Worm (Caenorhabditis elegans) whole organism, L1 larva: ENCODE measurements around the gene srt-16.
A peak's percentile ranks its signal among the peaks of the same experiment; 100 is the strongest.

Experiments used
- C16A3.4 ChIP-seq: fragments of 150-350 bp; optimal IDR thresholded peaks from 2 replicates; lab custom pipeline; 2014; ENCODE audit warnings: missing biosample characterization, missing genetic modification characterization
- C34B4.2 ChIP-seq: sonication (generic microtip); optimal IDR thresholded peaks from 2 replicates; lab custom pipeline; 2017; ENCODE audit warnings: mild to moderate bottlenecking, missing genetic modification characterization, missing compliant biosample characterization
- aha-1 ChIP-seq: fragments of 150-350 bp; optimal IDR thresholded peaks from 2 replicates; lab custom pipeline; 2014; ENCODE audit warnings: missing biosample characterization, missing genetic modification characterization
- aly-2 ChIP-seq: fragments of 150-350 bp; optimal IDR thresholded peaks from 2 replicates; lab custom pipeline; 2014; ENCODE audit warnings: missing biosample characterization, missing genetic modification characterization
- ama-1 ChIP-seq: fragments of 150-350 bp; optimal IDR thresholded peaks from 2 replicates; lab custom pipeline; 2014
- blmp-1 ChIP-seq: fragments of 150-350 bp; optimal IDR thresholded peaks from 2 replicates; lab custom pipeline; 2014; ENCODE audit warnings: missing biosample characterization, missing genetic modification characterization
- ceh-63 ChIP-seq: fragments of 200-800 bp; sonication (Bioruptor generic); optimal IDR thresholded peaks from 2 replicates; lab custom pipeline; 2018; ENCODE audit warnings: mild to moderate bottlenecking, missing genetic modification characterization, missing compliant biosample characterization
- ces-1 ChIP-seq: fragments of 150-350 bp; optimal IDR thresholded peaks from 2 replicates; lab custom pipeline; 2014; ENCODE audit warnings: missing biosample characterization, missing genetic modification reagents, missing genetic modification characterization
- dsc-1 ChIP-seq: sonication (generic microtip); optimal IDR thresholded peaks from 2 replicates; lab custom pipeline; 2016; ENCODE audit warnings: mild to moderate bottlenecking, missing genetic modification characterization, missing compliant biosample characterization
- elt-2 ChIP-seq: sonication (generic microtip); optimal IDR thresholded peaks from 2 replicates; lab custom pipeline; 2016; ENCODE audit warnings: missing genetic modification characterization, mild to moderate bottlenecking, inconsistent platforms, missing compliant biosample characterization, missing genetic modification reagents
- elt-3 ChIP-seq, 6 experiments: fragments of 150-350 bp in 1 of 6; sonication (generic microtip); optimal IDR thresholded peaks; 2 replicates each; lab custom pipeline; 2017 to 2018; ENCODE audit warnings: missing biosample characterization in 6 of 6, missing genetic modification characterization in 6 of 6, inconsistent platforms in 1 of 6
- ets-5 ChIP-seq: fragments of 200-800 bp; sonication (Bioruptor generic); IDR thresholded peaks from 2 replicates; pipeline ENCODE4 v1.3.6; 2022; ENCODE audit warnings: missing genetic modification characterization, missing compliant biosample characterization
- fkh-10 ChIP-seq: sonication (generic microtip); optimal IDR thresholded peaks from 2 replicates; lab custom pipeline; 2017; ENCODE audit warnings: missing biosample characterization, missing genetic modification reagents, missing genetic modification characterization
- fos-1 ChIP-seq: fragments of 150-350 bp; optimal IDR thresholded peaks from 2 replicates; lab custom pipeline; 2014; ENCODE audit warnings: missing biosample characterization, missing genetic modification characterization
- irx-1 ChIP-seq: sonication (generic microtip); optimal IDR thresholded peaks from 2 replicates; lab custom pipeline; 2016; ENCODE audit warnings: missing genetic modification characterization, missing compliant biosample characterization
- isw-1 ChIP-seq: fragments of 200-800 bp; sonication (Bioruptor generic); IDR thresholded peaks from 2 replicates; pipeline ENCODE4 v1.3.6; 2022; ENCODE audit warnings: missing genetic modification characterization, missing compliant biosample characterization
- lin-13 ChIP-seq: fragments of 150-350 bp; optimal IDR thresholded peaks from 2 replicates; lab custom pipeline; 2014; ENCODE audit warnings: missing biosample characterization, missing genetic modification reagents, missing genetic modification characterization
- lin-15B ChIP-seq: fragments of 150-350 bp; sonication (generic microtip); optimal IDR thresholded peaks from 3 replicates; lab custom pipeline; 2014; ENCODE audit warnings: missing biosample characterization, missing genetic modification characterization
- lin-35 ChIP-seq, 2 experiments: fragments of 150-350 bp; optimal IDR thresholded peaks; 2 replicates each; lab custom pipeline; 2014; ENCODE audit warnings: missing biosample characterization in 2 of 2, missing genetic modification characterization in 2 of 2, missing genetic modification reagents in 2 of 2
- lin-39 ChIP-seq: fragments of 150-350 bp; optimal IDR thresholded peaks from 2 replicates; lab custom pipeline; 2014; ENCODE audit warnings: missing biosample characterization, missing genetic modification reagents, missing genetic modification characterization
- mep-1 ChIP-seq: fragments of 150-350 bp; optimal IDR thresholded peaks from 2 replicates; lab custom pipeline; 2014; ENCODE audit warnings: missing biosample characterization, missing genetic modification characterization
- nhr-20 ChIP-seq: sonication (generic microtip); optimal IDR thresholded peaks from 2 replicates; lab custom pipeline; 2016; ENCODE audit warnings: mild to moderate bottlenecking, missing genetic modification characterization, missing compliant biosample characterization
- nhr-237 ChIP-seq: fragments of 150-350 bp; optimal IDR thresholded peaks from 2 replicates; lab custom pipeline; 2014; ENCODE audit warnings: missing biosample characterization, missing genetic modification characterization
- nhr-28 ChIP-seq: fragments of 150-350 bp; optimal IDR thresholded peaks from 2 replicates; lab custom pipeline; 2014; ENCODE audit warnings: missing biosample characterization, missing genetic modification characterization
- nhr-71 ChIP-seq: sonication (generic microtip); optimal IDR thresholded peaks from 2 replicates; lab custom pipeline; 2016; ENCODE audit warnings: mild to moderate bottlenecking, missing genetic modification characterization, moderate library complexity, missing compliant biosample characterization
- nhr-77 ChIP-seq: fragments of 150-350 bp; optimal IDR thresholded peaks from 2 replicates; lab custom pipeline; 2014; ENCODE audit warnings: missing biosample characterization, missing genetic modification characterization
- nhr-84 ChIP-seq: sonication (generic microtip); optimal IDR thresholded peaks from 2 replicates; lab custom pipeline; 2017; ENCODE audit warnings: missing biosample characterization, missing genetic modification characterization
- nhr-85 ChIP-seq: sonication (generic microtip); peaks from one replicate; lab custom pipeline; 2016; ENCODE audit warnings: missing genetic modification characterization, inconsistent platforms, missing compliant biosample characterization
- pag-3 ChIP-seq: sonication (generic microtip); optimal IDR thresholded peaks from 2 replicates; lab custom pipeline; 2017; ENCODE audit warnings: missing genetic modification characterization, mild to moderate bottlenecking, missing compliant biosample characterization, antibody characterized with exemption, borderline replicate concordance; ENCODE audit not compliant: insufficient read depth
- rnt-1 ChIP-seq: sonication (generic microtip); optimal IDR thresholded peaks from 2 replicates; lab custom pipeline; 2016; ENCODE audit warnings: mild to moderate bottlenecking, missing genetic modification characterization, moderate library complexity, missing compliant biosample characterization
- snpc-4 ChIP-seq: fragments of 150-350 bp; optimal IDR thresholded peaks from 2 replicates; lab custom pipeline; 2014; ENCODE audit warnings: missing biosample characterization, missing genetic modification characterization
- snu-23 ChIP-seq: sonication (generic microtip); optimal IDR thresholded peaks from 2 replicates; lab custom pipeline; 2016; ENCODE audit warnings: missing genetic modification characterization, missing compliant biosample characterization
- sox-4 ChIP-seq: sonication (generic microtip); optimal IDR thresholded peaks from 2 replicates; lab custom pipeline; 2016; ENCODE audit warnings: missing genetic modification characterization, missing compliant biosample characterization
- sptf-1 ChIP-seq: fragments of 150-350 bp; optimal IDR thresholded peaks from 2 replicates; lab custom pipeline; 2014; ENCODE audit warnings: missing biosample characterization, missing genetic modification characterization
- sup-37 ChIP-seq: fragments of 200-800 bp; sonication (Bioruptor generic); optimal IDR thresholded peaks from 2 replicates; lab custom pipeline; 2018; ENCODE audit warnings: mild to moderate bottlenecking, missing genetic modification characterization, missing compliant biosample characterization
- tbx-2 ChIP-seq: sonication (generic microtip); optimal IDR thresholded peaks from 2 replicates; lab custom pipeline; 2016; ENCODE audit warnings: missing genetic modification characterization, missing compliant biosample characterization
- tlp-1 ChIP-seq: fragments of 150-350 bp; optimal IDR thresholded peaks from 2 replicates; lab custom pipeline; 2014; ENCODE audit warnings: missing biosample characterization, missing genetic modification characterization
- unc-62 ChIP-seq: fragments of 150-350 bp; optimal IDR thresholded peaks from 2 replicates; lab custom pipeline; 2014; ENCODE audit warnings: missing biosample characterization, missing genetic modification reagents, missing genetic modification characterization
- vab-15 ChIP-seq: sonication (generic microtip); optimal IDR thresholded peaks from 2 replicates; lab custom pipeline; 2017; ENCODE audit warnings: missing genotype, mild to moderate bottlenecking, missing genetic modification characterization, missing compliant biosample characterization
- xbp-1 ChIP-seq: sonication (generic microtip); optimal IDR thresholded peaks from 2 replicates; lab custom pipeline; 2016; ENCODE audit warnings: missing genetic modification characterization, missing compliant biosample characterization
- zag-1 ChIP-seq: fragments of 150-350 bp; optimal IDR thresholded peaks from 2 replicates; lab custom pipeline; 2014; ENCODE audit warnings: missing biosample characterization, missing genetic modification characterization
- zip-4 ChIP-seq: fragments of 200-800 bp; sonication (Bioruptor generic); optimal IDR thresholded peaks from 2 replicates; lab custom pipeline; 2018; ENCODE audit warnings: mild to moderate bottlenecking, missing genetic modification characterization, moderate library complexity, missing compliant biosample characterization
- ztf-4 ChIP-seq: fragments of 150-350 bp; optimal IDR thresholded peaks from 2 replicates; lab custom pipeline; 2014; ENCODE audit warnings: missing biosample characterization, missing genetic modification characterization

Gene srt-16

ce11 chrV:3040930-3041329 lies 23.4 kb downstream of the srt-16 start:
- TF ChIP-seq rnt-1 (tag; lab: Kevin White, UChicago) (no peak), mep-1 (no peak), nhr-28 (tag; lab: Kevin White, UChicago) (no peak), irx-1 (tag; lab: Kevin White, UChicago) (no peak), tbx-2 (no peak), dsc-1 (no peak), sptf-1 (no peak), nhr-71 (tag; lab: Kevin White, UChicago) (no peak), lin-39 (tag; lab: Kevin White, UChicago) (no peak), aha-1 (no peak), zip-4 (GFP tag; lab: Kevin White, UChicago) (no peak), ama-1 (no peak), unc-62 (GFP tag; lab: Kevin White, UChicago) (no peak), xbp-1 (tag; lab: Kevin White, UChicago) (no peak), nhr-85 (tag; lab: Kevin White, UChicago) (no peak)

ce11 chrV:3039282-3039681 lies 25.0 kb downstream of the srt-16 start, which contains the start of gene chpf-2:
Gene chpf-2 (minus strand): TSS chrV:3039382.
- TF ChIP-seq lin-35 (GFP tag; optimal IDR thresholded peaks at IDR 0.05; lab: Kevin White, UChicago) (peak in 1 of 2 experiments; percentile 11), snu-23 (peak; percentile 14), fkh-10 (GFP tag; lab: Kevin White, UChicago) (no peak), elt-2 (no peak), nhr-85 (tag; lab: Kevin White, UChicago) (peak; percentile 17), nhr-20 (tag; lab: Kevin White, UChicago) (peak; percentile 37), blmp-1 (tag; lab: Kevin White, UChicago) (peak; percentile 74)

ce11 chrV:3038058-3038457 lies 26.3 kb downstream of the srt-16 start:
- no peak for TF ChIP-seq ets-5 (GFP tag; lab: Robert Waterston, UW)
- TF ChIP-seq nhr-84 (tag; lab: Kevin White, UChicago) = no peak
- no peak for TF ChIP-seq snu-23
- no peak for TF ChIP-seq blmp-1 (tag; lab: Kevin White, UChicago)
- no peak for TF ChIP-seq snpc-4 (tag; lab: Kevin White, UChicago)
- no peak for TF ChIP-seq pag-3 (tag; lab: Kevin White, UChicago)
- TF ChIP-seq elt-2 = no peak
- TF ChIP-seq ztf-4 (tag; lab: Kevin White, UChicago) = no peak
- TF ChIP-seq aha-1 = no peak
- no peak for TF ChIP-seq fos-1 (tag; lab: Kevin White, UChicago)
- TF ChIP-seq lin-13 (GFP tag; lab: Kevin White, UChicago) = no peak
- TF ChIP-seq sox-4 (tag; lab: Kevin White, UChicago) = no peak
- TF ChIP-seq nhr-237 (tag; lab: Kevin White, UChicago) = no peak
- no peak for TF ChIP-seq nhr-77 (tag; lab: Kevin White, UChicago)

- TF ChIP-seq ces-1 = no peak
These were observed 30.1 kb downstream of the srt-16 start, which contains the start of gene srw-8 for ce11 chrV:3034236-3034635. Gene srw-8 (minus strand): TSS chrV:3034336.

DNA sequence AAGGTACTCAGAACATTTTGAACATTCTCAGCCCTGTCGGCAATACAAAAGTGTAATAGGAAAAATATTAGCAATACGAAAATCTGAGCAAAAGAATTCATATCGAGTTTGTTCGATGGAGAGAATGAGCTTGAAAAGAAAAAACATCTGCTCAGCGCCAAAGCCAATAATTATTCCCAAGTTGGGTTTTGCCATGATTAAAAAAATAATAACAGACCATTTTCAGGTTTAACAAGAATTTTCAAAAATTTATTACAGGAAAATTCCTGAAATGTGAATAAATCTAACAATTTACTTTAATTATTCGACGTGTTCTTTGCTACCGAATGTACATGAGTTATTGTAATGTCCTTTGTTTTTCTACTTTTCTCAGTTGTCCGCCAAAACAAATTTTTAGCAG lies 32.0 kb downstream of the srt-16 start, which contains the start of gene irld-38:
Gene irld-38, minus strand, starts transcription at position 101 of the 400 bp plus-strand sequence.
- TF ChIP-seq elt-3 (tag; optimal IDR thresholded peaks at IDR 0.05; lab: Kevin White, UChicago) = no peak
- no peak for TF ChIP-seq irx-1 (tag; lab: Kevin White, UChicago)
- no peak for TF ChIP-seq zag-1 (tag; lab: Kevin White, UChicago)
- no peak for TF ChIP-seq lin-15B
- TF ChIP-seq tlp-1 (tag; lab: Kevin White, UChicago) = no peak
- TF ChIP-seq unc-62 (GFP tag; lab: Kevin White, UChicago) = no peak
- no peak for TF ChIP-seq C34B4.2 (tag; lab: Kevin White, UChicago)
- TF ChIP-seq lin-13 (GFP tag; lab: Kevin White, UChicago) = no peak
- TF ChIP-seq aly-2 (tag; lab: Kevin White, UChicago) = no peak
- TF ChIP-seq sup-37 (GFP tag; lab: Kevin White, UChicago) = no peak
- TF ChIP-seq xbp-1 (tag; lab: Kevin White, UChicago) = no peak
- TF ChIP-seq vab-15 = no peak
- TF ChIP-seq isw-1 = no peak
- no peak for TF ChIP-seq C16A3.4 (tag; lab: Kevin White, UChicago)
- TF ChIP-seq ama-1 = no peak
- TF ChIP-seq ceh-63 = no peak
- no peak for TF ChIP-seq blmp-1 (tag; lab: Kevin White, UChicago)
- no peak for TF ChIP-seq nhr-237 (tag; lab: Kevin White, UChicago)
